Worm (Caenorhabditis elegans) whole organism, midembryonic: ENCODE measurements around the gene spl-3.

Experiments used
- cog-1 ChIP-seq: sonication (generic microtip); optimal IDR thresholded peaks from 2 replicates; lab custom pipeline; 2016; ENCODE audit warnings: missing genetic modification characterization, missing compliant biosample characterization
- flt-1 ChIP-seq: fragments of 200-800 bp; sonication (Bioruptor generic); IDR thresholded peaks from 2 replicates; pipeline ENCODE4 v1.3.6; 2022; ENCODE audit warnings: missing genetic modification characterization, missing compliant biosample characterization
- klf-2 ChIP-seq: fragments of 200-800 bp; sonication (Bioruptor generic); conservative IDR thresholded peaks from 2 replicates; pipeline ENCODE4 v1.3.6; 2022; ENCODE audit warnings: missing genetic modification reagents, missing genetic modification characterization, missing compliant biosample characterization
- ztf-23 ChIP-seq: fragments of 200-800 bp; sonication (Bioruptor generic); IDR thresholded peaks from 2 replicates; pipeline ENCODE4 v1.3.6; 2022; ENCODE audit warnings: missing genetic modification reagents, missing genetic modification characterization, missing compliant biosample characterization
- ztf-29 ChIP-seq: fragments of 200-800 bp; sonication (Bioruptor generic); IDR thresholded peaks from 2 replicates; pipeline ENCODE4 v1.3.6; 2022; ENCODE audit warnings: missing genetic modification reagents, missing genetic modification characterization, missing compliant biosample characterization

- TF ChIP-seq klf-2 (GFP tag; lab: Robert Waterston, UW) (no peak), cog-1 (tag; lab: Kevin White, UChicago) (no peak), flt-1 (no peak), ztf-29 (GFP tag; lab: Robert Waterston, UW) (no peak), ztf-23 (GFP tag; lab: Robert Waterston, UW) (no peak)
Measured at ce11 chrIV:1235785-1236184, 42.9 kb downstream of the spl-3 start.
